Fruit fly (Drosophila melanogaster): ENCODE data around the gene CG1116.

CG1116 gene

dm6 chr3R:5264251-5265098, 45.0 kb downstream of the CG1116 start (continued):
- peak in 2 of 3 experiments; percentile 35 to 51 for TF ChIP-seq lola (GFP tag; optimal IDR thresholded peaks at IDR 0.05)
- no peak for TF ChIP-seq Dad (GFP tag; optimal IDR thresholded peaks at IDR 0.05)
- peak; percentile 39 for TF ChIP-seq D19B (GFP tag; optimal IDR thresholded peaks at IDR 0.05)
- TF ChIP-seq CG13296 (GFP tag; optimal IDR thresholded peaks at IDR 0.05) = peak; percentile 54
- TF ChIP-seq CG33213 (GFP tag; optimal IDR thresholded peaks at IDR 0.05) = peak; percentile 31
- TF ChIP-seq CG12155 (GFP tag; optimal IDR thresholded peaks at IDR 0.05) = peak; percentile 49
- peak; percentile 9 for TF ChIP-seq CG8290 (GFP tag; optimal IDR thresholded peaks at IDR 0.05)
- TF ChIP-seq CG8290 (tag; optimal IDR thresholded peaks at IDR 0.05) = peak in 1 of 2 experiments; percentile 49
- peak; percentile 60 for TF ChIP-seq lab (GFP tag; optimal IDR thresholded peaks at IDR 0.05)
- TF ChIP-seq unpg (GFP tag; optimal IDR thresholded peaks at IDR 0.05) = peak; percentile 26
- peak; percentile 33 for TF ChIP-seq pho (GFP tag; optimal IDR thresholded peaks at IDR 0.05)
- no peak for TF ChIP-seq CrebB (tag; optimal IDR thresholded peaks at IDR 0.05)
- TF ChIP-seq tx (GFP tag; optimal IDR thresholded peaks at IDR 0.05) = peak; percentile 4
- peak; percentile 23 for TF ChIP-seq CG1233 (GFP tag; optimal IDR thresholded peaks at IDR 0.05)
- peak; percentile 53 for TF ChIP-seq vvl (GFP tag; IDR thresholded peaks at IDR 0.05)
- no peak for TF ChIP-seq CG4854 (GFP tag; optimal IDR thresholded peaks at IDR 0.05)
- peak; percentile 23 for TF ChIP-seq CG15601 (tag; optimal IDR thresholded peaks at IDR 0.05)
- peak; percentile 54 for TF ChIP-seq dmrt99B (tag; optimal IDR thresholded peaks at IDR 0.05)
- peak; percentile 8 for TF ChIP-seq Chrac-16 (GFP tag; optimal IDR thresholded peaks at IDR 0.05)
- TF ChIP-seq gro (GFP tag; optimal IDR thresholded peaks at IDR 0.05) = peak; percentile 46
- TF ChIP-seq CG18011 (GFP tag; optimal IDR thresholded peaks at IDR 0.05) = no peak
- TF ChIP-seq CG18262 (tag; optimal IDR thresholded peaks at IDR 0.05) = peak; percentile 47
- TF ChIP-seq BEAF-32 (GFP tag; optimal IDR thresholded peaks at IDR 0.05) = no peak
- peak; percentile 29 for TF ChIP-seq zfh2 (GFP tag; optimal IDR thresholded peaks at IDR 0.05)
- peak; percentile 31 for TF ChIP-seq ATbp (GFP tag; optimal IDR thresholded peaks at IDR 0.05)
- 0 out of 2 replicates have a peak, but pooled peaks have one; percentile 27 for TF ChIP-seq CG3847 (GFP tag; IDR thresholded peaks at IDR 0.05)
- peak in 1 of 3 experiments; percentile 56 for TF ChIP-seq Stat92E (GFP tag; optimal IDR thresholded peaks at IDR 0.05)
- TF ChIP-seq CG1602 (GFP tag; optimal IDR thresholded peaks at IDR 0.05) = peak; percentile 7
- TF ChIP-seq CG7786 (GFP tag; optimal IDR thresholded peaks at IDR 0.05) = no peak
- no peak for TF ChIP-seq dati (GFP tag; IDR thresholded peaks at IDR 0.05)
- TF ChIP-seq crc (GFP tag; optimal IDR thresholded peaks at IDR 0.05) = no peak
- TF ChIP-seq so (GFP tag; IDR thresholded peaks at IDR 0.05) = no peak; the same call in 2 of the 3 replicates
- TF ChIP-seq sob (GFP tag; IDR thresholded peaks at IDR 0.05) = no peak
- TF ChIP-seq CG6791 (GFP tag; IDR thresholded peaks at IDR 0.05; ENCODE audit: partially characterized antibody) = 0 out of 3 replicates have a peak, but pooled peaks have one; percentile 7
- TF ChIP-seq CG12071 (GFP tag; optimal IDR thresholded peaks at IDR 0.05) = peak; percentile 47
- peak; percentile 83 for TF ChIP-seq kni (GFP tag; optimal IDR thresholded peaks at IDR 0.05)
- TF ChIP-seq nmo (GFP tag; optimal IDR thresholded peaks at IDR 0.05) = peak; percentile 46
- peak; percentile 22 for TF ChIP-seq NK7.1 (GFP tag; optimal IDR thresholded peaks at IDR 0.05)
- no peak for TF ChIP-seq CG17802 (tag; optimal IDR thresholded peaks at IDR 0.05)
- TF ChIP-seq CG17186 (GFP tag; optimal IDR thresholded peaks at IDR 0.05) = no peak
- peak; percentile 28 for TF ChIP-seq CG12769 (tag; optimal IDR thresholded peaks at IDR 0.05)
- peak; percentile 58 for TF ChIP-seq CG3281 (GFP tag; optimal IDR thresholded peaks at IDR 0.05)
- 0 out of 4 replicates have a peak, but pooled peaks have one; percentile 8 for TF ChIP-seq Dll (GFP tag; IDR thresholded peaks at IDR 0.05; ENCODE audit: partially characterized antibody)
- TF ChIP-seq CG6854 (GFP tag; optimal IDR thresholded peaks at IDR 0.05) = peak; percentile 33
- TF ChIP-seq Bdp1 (GFP tag; optimal IDR thresholded peaks at IDR 0.05) = no peak
- no peak for TF ChIP-seq CG2875 (GFP tag; optimal IDR thresholded peaks at IDR 0.05)
- TF ChIP-seq toy (GFP tag; IDR thresholded peaks at IDR 0.05) = no peak
- peak; percentile 58 for TF ChIP-seq gem (tag; optimal IDR thresholded peaks at IDR 0.05)
